Worm (Caenorhabditis elegans) whole organism, dauer: ENCODE measurements around the gene K12H6.7.

Source experiments
- unc-62 ChIP-seq: sonication (generic microtip); optimal IDR thresholded peaks from 2 replicates; lab custom pipeline; 2017; ENCODE audit warnings: missing biosample characterization, missing genetic modification reagents, missing genetic modification characterization

The K12H6.7 gene

DNA sequence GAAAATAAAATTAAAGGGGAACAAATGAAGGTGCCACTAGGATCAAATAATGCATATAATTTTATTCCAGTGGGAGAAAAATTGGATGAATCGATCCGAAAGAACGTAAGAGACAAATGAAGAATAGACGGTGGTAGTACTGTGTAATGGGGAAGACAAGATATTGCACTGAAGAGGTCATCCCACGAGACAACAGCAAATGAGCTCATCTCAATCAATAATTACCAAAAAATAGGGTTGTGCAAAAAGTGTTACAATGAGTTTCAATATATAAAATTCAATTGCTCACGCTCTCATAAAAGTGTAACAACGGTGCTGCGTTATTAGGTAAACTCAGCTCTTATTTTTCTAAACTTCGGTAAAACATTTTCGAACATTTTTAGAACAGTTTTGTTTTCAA is at the start of gene K12H6.7:
Gene K12H6.7, minus strand, starts transcription at position 101 of the 400 bp plus-strand sequence.
- TF ChIP-seq unc-62 (GFP tag; lab: Kevin White, UChicago): no peak

ce11 chrII:2885518-2886449 is 49.0 kb upstream of the K12H6.7 start:
- TF ChIP-seq unc-62 (GFP tag; lab: Kevin White, UChicago): no peak

DNA sequence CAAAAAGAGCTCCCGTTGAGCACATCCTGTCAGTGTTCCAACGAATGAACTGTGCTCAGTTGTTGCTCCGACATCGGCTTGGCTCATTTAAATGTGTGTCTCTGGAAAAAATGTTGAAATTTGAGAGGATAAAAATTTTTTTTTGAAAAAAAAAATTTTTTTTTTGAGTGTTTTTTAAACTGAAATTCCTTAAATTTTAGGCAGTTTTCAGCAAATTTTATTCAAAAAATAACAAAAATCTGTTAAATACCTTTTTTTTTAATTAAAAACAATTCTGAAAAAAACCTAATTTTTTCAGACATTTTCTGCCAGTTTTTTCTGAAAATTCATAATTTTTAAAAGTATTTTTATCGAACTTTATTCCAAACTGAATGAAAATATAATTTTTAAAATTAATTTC is 48.1 kb upstream of the K12H6.7 start, which contains the start of gene pigw-1:
Gene pigw-1, minus strand, starts transcription at position 101 of the 400 bp plus-strand sequence.
- TF ChIP-seq unc-62 (GFP tag; lab: Kevin White, UChicago): no peak

ce11 chrII:2881088-2881487 is 44.3 kb upstream of the K12H6.7 start:
- TF ChIP-seq unc-62 (GFP tag; lab: Kevin White, UChicago): no peak

DNA sequence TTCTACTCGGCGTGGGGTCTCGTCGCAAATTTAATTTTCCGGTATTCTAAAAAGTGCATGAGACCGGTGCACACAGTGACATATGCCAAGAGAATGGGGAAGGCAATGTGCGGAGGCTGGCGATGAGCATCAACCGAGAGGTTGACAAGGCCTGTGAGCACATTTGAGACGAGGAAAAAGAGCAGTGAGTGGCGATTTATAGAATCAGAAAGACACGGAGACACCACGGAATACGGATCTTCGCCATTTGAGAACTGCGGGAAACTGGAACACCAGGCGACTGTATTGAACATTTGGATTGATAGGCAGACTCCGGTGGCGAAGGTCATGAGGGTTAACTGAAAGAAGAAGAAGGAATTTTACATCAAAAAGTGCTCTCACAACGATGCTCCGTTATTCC is 42.2 kb upstream of the K12H6.7 start:
- no peak for TF ChIP-seq unc-62 (GFP tag; lab: Kevin White, UChicago)

ce11 chrII:2874801-2875200 is 38.0 kb upstream of the K12H6.7 start, which contains the start of gene Y110A2AL.1:
Y110A2AL.1 (plus strand) TSS chrII:2875101.
- TF ChIP-seq unc-62 (GFP tag; lab: Kevin White, UChicago): no peak

- no peak for TF ChIP-seq unc-62 (GFP tag; lab: Kevin White, UChicago)
Measured at ce11 chrII:2871816-2872215, 35.1 kb upstream of the K12H6.7 start, which contains the start of gene Y110A2AL.10. Y110A2AL.10 (minus strand) TSS chrII:2871916.

DNA sequence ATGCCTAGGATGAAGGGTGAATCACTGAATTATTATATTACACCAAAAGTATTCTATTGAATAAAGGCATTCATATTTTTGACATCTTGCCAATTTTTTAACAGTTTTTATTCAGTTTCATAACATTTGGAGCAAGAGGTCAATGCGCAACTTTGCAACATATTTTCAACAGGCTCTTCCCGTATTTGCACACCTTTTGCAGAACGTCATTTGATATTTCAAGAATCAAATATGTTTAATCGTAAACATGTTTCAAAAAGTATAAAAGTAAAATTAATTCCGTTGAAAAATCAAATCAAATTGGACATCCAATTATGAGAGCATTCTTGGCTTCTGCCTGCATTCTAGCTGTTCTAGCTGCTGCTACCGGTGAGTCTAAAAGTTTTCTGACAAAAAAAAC is 30.9 kb upstream of the K12H6.7 start, which contains the start of gene Y110A2AL.2:
Gene Y110A2AL.2, plus strand, starts transcription at position 301 of the 400 bp plus-strand sequence.
- TF ChIP-seq unc-62 (GFP tag; lab: Kevin White, UChicago): no peak

- TF ChIP-seq unc-62 (GFP tag; lab: Kevin White, UChicago): no peak
Measured at ce11 chrII:2866541-2867124, 29.9 kb upstream of the K12H6.7 start, which contains the start of the genes Y110A2AL.9 and Y110A2AL.3. Y110A2AL.9 (minus strand) TSS chrII:2866641. Y110A2AL.3 (plus strand) TSS chrII:2867074.

- TF ChIP-seq unc-62 (GFP tag; lab: Kevin White, UChicago): no peak
Measured at ce11 chrII:2865355-2865754, 28.6 kb upstream of the K12H6.7 start.

DNA sequence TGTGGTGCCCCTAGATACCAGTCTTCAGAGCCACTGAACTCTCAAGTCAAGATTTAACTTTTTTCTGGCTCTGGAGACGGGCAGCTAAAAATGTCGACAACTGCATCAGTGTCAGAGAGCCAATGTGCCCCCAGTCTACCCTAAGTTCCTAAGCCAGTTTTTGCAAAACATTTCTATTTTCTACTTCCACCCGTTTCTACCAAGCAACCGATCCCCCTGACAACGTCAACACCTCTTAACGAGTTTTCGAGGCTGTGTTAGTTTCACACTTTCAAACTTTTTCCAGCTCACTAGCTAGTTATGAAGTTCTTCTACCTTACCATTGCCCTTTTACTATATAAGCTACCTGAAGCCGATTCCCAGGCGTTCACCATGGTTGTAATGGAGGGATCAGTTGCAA is 27.5 kb upstream of the K12H6.7 start, which contains the start of gene Y110A2AL.5:
Gene Y110A2AL.5, plus strand, starts transcription at position 301 of the 400 bp plus-strand sequence.
- TF ChIP-seq unc-62 (GFP tag; lab: Kevin White, UChicago): no peak

ce11 chrII:2862557-2863035 is 25.8 kb upstream of the K12H6.7 start:
- no peak for TF ChIP-seq unc-62 (GFP tag; lab: Kevin White, UChicago)

ce11 chrII:2861385-2862099 is 24.8 kb upstream of the K12H6.7 start:
- TF ChIP-seq unc-62 (GFP tag; lab: Kevin White, UChicago): no peak

ce11 chrII:2859873-2860821 is 23.4 kb upstream of the K12H6.7 start:
- no peak for TF ChIP-seq unc-62 (GFP tag; lab: Kevin White, UChicago)
